Fruit fly (Drosophila melanogaster): ENCODE measurements around the gene E2f1.

- TF ChIP-seq psq (GFP tag; optimal IDR thresholded peaks at IDR 0.05) (no peak), h (GFP tag; optimal IDR thresholded peaks at IDR 0.05) (no peak), ey (GFP tag; optimal IDR thresholded peaks at IDR 0.05) (no peak), Dfd (GFP tag; optimal IDR thresholded peaks at IDR 0.05) (no peak), Jra (GFP tag; optimal IDR thresholded peaks at IDR 0.05) (no peak), Myc (optimal IDR thresholded peaks at IDR 0.05) (no peak), HLH106 (tag; optimal IDR thresholded peaks at IDR 0.05) (no peak), fru (GFP tag; optimal IDR thresholded peaks at IDR 0.05) (no peak)
Observed at dm6 chr3R:21635181-21635580, 25.5 kb downstream of the E2f1 start.

Data from whole organism, wandering third instar larva.